Worm (Caenorhabditis elegans) whole organism, L1 larva: Measurements from ENCODE around the gene thn-1.

Source experiments
- egl-27 ChIP-seq, 2 experiments: fragments of 150-350 bp in 1 of 2; sonication (generic microtip); optimal IDR thresholded peaks; 3 replicates each; lab custom pipeline; 2017 to 2018; ENCODE audit warnings: missing biosample characterization in 2 of 2, missing genetic modification characterization in 2 of 2, missing genetic modification reagents in 2 of 2
- unc-86 ChIP-seq: sonication (generic microtip); optimal IDR thresholded peaks from 2 replicates; lab custom pipeline; 2016; ENCODE audit warnings: missing genetic modification characterization, missing compliant biosample characterization

DNA sequence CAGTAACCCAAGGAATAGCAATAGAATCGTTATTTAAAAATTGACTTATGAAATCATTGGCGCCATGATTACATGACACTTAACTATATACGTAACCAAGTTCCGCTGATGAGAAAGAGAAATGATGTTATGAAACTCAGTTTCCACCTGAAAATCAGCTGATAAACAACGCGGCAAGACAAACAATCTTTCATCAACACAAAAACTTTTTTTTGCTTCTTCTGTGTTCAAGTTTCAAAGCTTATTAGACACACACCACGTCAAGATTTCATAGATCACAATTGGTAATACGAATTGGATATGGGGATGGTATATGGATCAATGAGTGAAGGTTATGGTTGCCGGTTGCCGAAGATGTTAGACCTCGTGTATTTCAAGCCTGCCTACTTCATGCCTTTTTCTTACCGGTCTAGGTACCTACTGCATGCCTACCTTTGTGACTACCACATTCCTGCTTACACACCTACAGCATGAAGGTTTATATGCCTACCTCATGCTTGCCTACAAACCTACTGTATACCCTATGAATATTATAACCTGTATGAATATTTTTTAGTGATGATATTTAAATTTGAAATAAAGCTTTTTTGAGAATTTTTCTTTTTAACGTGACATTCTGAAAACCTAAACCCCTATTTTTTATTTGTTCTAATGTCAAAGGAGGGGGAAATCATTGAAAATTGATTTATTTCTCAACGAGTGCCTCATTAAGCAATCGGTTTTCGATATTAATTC is 42.8 kb upstream of the thn-1 start, which contains the start of the genes F19B6.10 and wht-5:
- TF ChIP-seq unc-86 (tag; lab: Kevin White, UChicago) (no peak), egl-27 (tag; optimal IDR thresholded peaks at IDR 0.05; lab: Kevin White, UChicago) (no peak)
